Worm (Caenorhabditis elegans): ENCODE measurements around the gene E02A10.4.

E02A10.4 gene

ce11 chrV:12525526-12525925, 42.2 kb downstream of the E02A10.4 start, which contains the start of gene dyf-4:
Gene dyf-4 (minus strand): TSS chrV:12525738.
- TF ChIP-seq C38D4.7 (GFP tag; optimal IDR thresholded peaks at IDR 0.05) = no peak
- TF ChIP-seq sox-2 (GFP tag; IDR thresholded peaks at IDR 0.05) = no peak
- no peak for TF ChIP-seq tbx-7 (tag; optimal IDR thresholded peaks at IDR 0.05)
- no peak for TF ChIP-seq che-1 (tag; optimal IDR thresholded peaks at IDR 0.05)
- TF ChIP-seq unc-42 (tag; optimal IDR thresholded peaks at IDR 0.05) = no peak
- TF ChIP-seq ztf-16 (tag; optimal IDR thresholded peaks at IDR 0.05) = no peak
- no peak for TF ChIP-seq ceh-34 (tag; optimal IDR thresholded peaks at IDR 0.05)
- no peak for TF ChIP-seq rnt-1 (tag; optimal IDR thresholded peaks at IDR 0.05)
- no peak for TF ChIP-seq ceh-6 (GFP tag; optimal IDR thresholded peaks at IDR 0.05)
- no peak for TF ChIP-seq ceh-45 (GFP tag; IDR thresholded peaks at IDR 0.05)
- no peak for TF ChIP-seq T23F11.4 (GFP tag; optimal IDR thresholded peaks at IDR 0.05)
- no peak for TF ChIP-seq K09A11.1 (tag; optimal IDR thresholded peaks at IDR 0.05; ENCODE audit: insufficient read depth)
- no peak for TF ChIP-seq zip-5 (tag; optimal IDR thresholded peaks at IDR 0.05)
- TF ChIP-seq fkh-6 (tag; optimal IDR thresholded peaks at IDR 0.05) = no peak
- TF ChIP-seq odd-2 (tag; optimal IDR thresholded peaks at IDR 0.05) = no peak
- TF ChIP-seq ceh-24 (tag; optimal IDR thresholded peaks at IDR 0.05) = no peak
- TF ChIP-seq hlh-8 (tag; optimal IDR thresholded peaks at IDR 0.05) = no peak
- no peak for TF ChIP-seq hlh-13 (GFP tag; optimal IDR thresholded peaks at IDR 0.05)

- no peak for TF ChIP-seq ceh-9 (tag; optimal IDR thresholded peaks at IDR 0.05)
- TF ChIP-seq unc-55 (GFP tag; optimal IDR thresholded peaks at IDR 0.05) = peak; percentile 79
Observed at ce11 chrV:12523356-12523755, 44.4 kb downstream of the E02A10.4 start.

ce11 chrV:12518770-12519169, 49.0 kb downstream of the E02A10.4 start:
- peak; percentile 88 for TF ChIP-seq rnt-1 (tag; optimal IDR thresholded peaks at IDR 0.05)
- TF ChIP-seq unc-3 (GFP tag; conservative IDR thresholded peaks at IDR 0.05) = no peak
- TF ChIP-seq unc-3 (tag; optimal IDR thresholded peaks at IDR 0.05) = no peak
- peak; percentile 75 for TF ChIP-seq unc-55 (GFP tag; optimal IDR thresholded peaks at IDR 0.05)
- TF ChIP-seq mec-3 (tag; optimal IDR thresholded peaks at IDR 0.05; ENCODE audit: borderline replicate concordance) = no peak
- peak; percentile 0 for TF ChIP-seq ceh-34 (tag; optimal IDR thresholded peaks at IDR 0.05)
- no peak for TF ChIP-seq Y22D7AL.16 (tag; optimal IDR thresholded peaks at IDR 0.05)
- peak; percentile 86 for TF ChIP-seq ceh-18 (tag; optimal IDR thresholded peaks at IDR 0.05)

ce11 chrV:12517757-12518156, 50.0 kb downstream of the E02A10.4 start:
- no peak for TF ChIP-seq odd-2 (tag; optimal IDR thresholded peaks at IDR 0.05)
- no peak for TF ChIP-seq sox-4 (tag; optimal IDR thresholded peaks at IDR 0.05)
- TF ChIP-seq ceh-18 (tag; optimal IDR thresholded peaks at IDR 0.05) = peak; percentile 54
- no peak for TF ChIP-seq ceh-31 (tag; optimal IDR thresholded peaks at IDR 0.05)
- TF ChIP-seq lim-6 (tag; optimal IDR thresholded peaks at IDR 0.05) = no peak
- peak; percentile 57 for TF ChIP-seq unc-55 (GFP tag; optimal IDR thresholded peaks at IDR 0.05)
- no peak for TF ChIP-seq fkh-6 (tag; optimal IDR thresholded peaks at IDR 0.05)
- no peak for TF ChIP-seq dve-1 (tag; optimal IDR thresholded peaks at IDR 0.05)

ce11 chrV:12517148-12517547, 50.6 kb downstream of the E02A10.4 start, which contains the start of gene cal-1:
Gene cal-1 (minus strand): TSS chrV:12517248.
- no peak for TF ChIP-seq sox-2 (GFP tag; IDR thresholded peaks at IDR 0.05)
- no peak for TF ChIP-seq ceh-19 (GFP tag; optimal IDR thresholded peaks at IDR 0.05)
